Worm (Caenorhabditis elegans) whole organism, L1 larva: ENCODE data around the gene dod-17.

Experiments used
- aly-2 ChIP-seq: fragments of 150-350 bp; optimal IDR thresholded peaks from 2 replicates; lab custom pipeline; 2014; ENCODE audit warnings: missing biosample characterization, missing genetic modification characterization
- dpl-1 ChIP-seq, 3 experiments: fragments of 150-350 bp in 2 of 3; sonication (generic microtip) in 1 of 3; optimal IDR thresholded peaks; 2 replicates each; lab custom pipeline; 2014 to 2017; ENCODE audit warnings: missing biosample characterization in 3 of 3, missing genetic modification characterization in 3 of 3, missing genetic modification reagents in 3 of 3
- sup-37 ChIP-seq: fragments of 200-800 bp; sonication (Bioruptor generic); optimal IDR thresholded peaks from 2 replicates; lab custom pipeline; 2018; ENCODE audit warnings: mild to moderate bottlenecking, missing genetic modification characterization, missing compliant biosample characterization
- tbx-2 ChIP-seq: sonication (generic microtip); optimal IDR thresholded peaks from 2 replicates; lab custom pipeline; 2016; ENCODE audit warnings: missing genetic modification characterization, missing compliant biosample characterization
- zag-1 ChIP-seq: fragments of 150-350 bp; optimal IDR thresholded peaks from 2 replicates; lab custom pipeline; 2014; ENCODE audit warnings: missing biosample characterization, missing genetic modification characterization
- ztf-11 ChIP-seq, 2 experiments: sonication (generic microtip); optimal IDR thresholded peaks; 2 replicates each; lab custom pipeline; 2016 to 2017; ENCODE audit warnings: missing genetic modification characterization in 2 of 2, missing biosample characterization in 1 of 2, missing compliant biosample characterization in 1 of 2

DNA sequence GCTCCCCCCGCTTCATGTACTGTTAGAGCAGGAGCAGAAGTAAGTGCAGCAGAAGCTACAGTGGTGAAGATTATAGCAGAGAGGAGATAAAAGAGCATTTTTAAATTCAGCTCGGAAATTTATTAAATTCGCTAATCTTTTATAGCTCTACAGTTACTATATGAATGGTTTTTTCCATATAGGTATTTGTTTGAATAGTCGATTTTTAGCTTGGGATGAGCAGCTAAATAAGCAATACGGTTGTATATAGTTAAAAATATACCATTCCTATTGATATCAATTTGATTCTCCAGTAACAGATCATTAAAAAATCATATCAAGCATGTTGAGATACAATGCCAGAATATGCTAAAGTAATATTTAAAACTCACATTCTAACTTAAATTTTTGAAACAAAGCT is 49.5 kb upstream of the dod-17 start, which contains the start of gene srlf-5:
- no peak for TF ChIP-seq ztf-11 (tag; optimal IDR thresholded peaks at IDR 0.05; lab: Kevin White, UChicago)
- TF ChIP-seq dpl-1 (GFP tag; optimal IDR thresholded peaks at IDR 0.05; lab: Kevin White, UChicago) = no peak
- no peak for TF ChIP-seq sup-37
- no peak for TF ChIP-seq zag-1 (tag; lab: Kevin White, UChicago)
- no peak for TF ChIP-seq aly-2 (tag; lab: Kevin White, UChicago)
- TF ChIP-seq tbx-2 (tag; lab: Kevin White, UChicago) = no peak
